Fruit fly (Drosophila melanogaster): ENCODE data around the gene pinta.
A peak's percentile ranks its signal among the peaks of the same experiment; 100 is the strongest.

Gene pinta

DNA sequence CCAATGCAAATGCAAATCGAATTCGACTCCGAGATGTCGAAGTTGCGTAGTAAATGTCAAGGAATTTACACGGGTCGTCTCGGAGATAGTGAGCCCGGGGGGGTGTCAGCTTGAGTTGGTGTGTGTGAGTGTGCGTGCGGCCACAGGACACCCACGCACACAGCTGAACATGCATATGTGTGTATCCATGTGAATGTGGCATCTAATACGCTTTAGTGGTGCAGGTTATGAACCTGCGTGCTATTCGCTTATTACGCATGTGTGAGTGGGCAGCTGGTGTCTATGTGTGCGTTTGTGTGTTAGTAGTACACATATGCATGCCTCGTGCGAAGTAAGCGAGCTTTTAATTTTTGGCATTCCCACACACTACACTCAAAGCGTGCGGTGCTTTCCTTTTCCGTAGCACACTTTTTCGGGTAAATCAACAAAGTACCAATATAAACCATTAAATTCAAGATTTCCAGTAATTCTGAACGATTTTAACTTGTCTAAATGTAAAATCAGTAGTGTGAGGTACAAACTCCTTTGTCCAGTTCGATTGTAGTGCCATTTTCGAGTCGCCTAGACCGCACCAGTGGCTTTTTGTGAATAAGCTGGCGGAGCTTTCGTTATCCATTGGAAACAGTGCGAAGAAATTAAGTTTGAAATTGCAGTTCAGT is 44.2 kb upstream of the pinta start (continued):
- TF ChIP-seq CG11504 (tag; optimal IDR thresholded peaks at IDR 0.05) (peak; percentile 91), bcd (GFP tag; optimal IDR thresholded peaks at IDR 0.05) (peak; percentile 86), usp (GFP tag; optimal IDR thresholded peaks at IDR 0.05) (no peak), BEAF-32 (GFP tag; optimal IDR thresholded peaks at IDR 0.05) (no peak), CG6689 (GFP tag; IDR thresholded peaks at IDR 0.05) (peak; percentile 87), Xbp1 (GFP tag; optimal IDR thresholded peaks at IDR 0.05) (peak; percentile 90), Oli (tag; optimal IDR thresholded peaks at IDR 0.05) (peak; percentile 89), CG18619 (GFP tag; optimal IDR thresholded peaks at IDR 0.05) (peak; percentile 85), CG17612 (GFP tag; IDR thresholded peaks at IDR 0.05) (peak; percentile 31; the same call in 1 of the 2 replicates), NC2β (GFP tag; optimal IDR thresholded peaks at IDR 0.05) (peak; percentile 68), CG15011 (GFP tag; optimal IDR thresholded peaks at IDR 0.05) (peak; percentile 81), abd-A (tag; optimal IDR thresholded peaks at IDR 0.05) (peak; percentile 86), Mrtf (GFP tag; IDR thresholded peaks at IDR 0.05) (peak; percentile 81; the same call in 2 of the 3 replicates), sim (GFP tag; IDR thresholded peaks at IDR 0.05) (no peak), yki (optimal IDR thresholded peaks at IDR 0.05) (no peak), CG34224 (GFP tag; IDR thresholded peaks at IDR 0.05; ENCODE audit: partially characterized antibody) (no peak), jumu (GFP tag; optimal IDR thresholded peaks at IDR 0.05) (peak; percentile 89), Sox102F (GFP tag; optimal IDR thresholded peaks at IDR 0.05) (peak; percentile 88), CG11696 (GFP tag; IDR thresholded peaks at IDR 0.05) (0 out of 2 replicates have a peak, but pooled peaks have one; percentile 25), CG8765 (GFP tag; IDR thresholded peaks at IDR 0.05) (no peak), CG13287 (GFP tag; IDR thresholded peaks at IDR 0.05; ENCODE audit: partially characterized antibody) (no peak), CG12299 (tag; optimal IDR thresholded peaks at IDR 0.05) (peak; percentile 81), tap (tag; optimal IDR thresholded peaks at IDR 0.05) (peak; percentile 75), CG14965 (GFP tag; optimal IDR thresholded peaks at IDR 0.05; ENCODE audit: borderline replicate concordance) (peak; percentile 25), CG16815 (GFP tag; optimal IDR thresholded peaks at IDR 0.05) (peak; percentile 50), CG14050 (GFP tag; IDR thresholded peaks at IDR 0.05) (peak; percentile 77), CG4854 (GFP tag; optimal IDR thresholded peaks at IDR 0.05) (no peak), fd3F (GFP tag; optimal IDR thresholded peaks at IDR 0.05) (peak; percentile 87), BtbVII (GFP tag; optimal IDR thresholded peaks at IDR 0.05) (peak; percentile 88), Xrp1 (GFP tag; IDR thresholded peaks at IDR 0.05) (peak; percentile 83), Antp (GFP tag; optimal IDR thresholded peaks at IDR 0.05) (peak; percentile 92), CG15514 (GFP tag; optimal IDR thresholded peaks at IDR 0.05) (peak; percentile 85), unpg (GFP tag; optimal IDR thresholded peaks at IDR 0.05) (peak; percentile 87), MBD-R2 (GFP tag; IDR thresholded peaks at IDR 0.05) (peak; percentile 48; the same call in 1 of the 2 replicates), nerfin-1 (tag; optimal IDR thresholded peaks at IDR 0.05) (peak; percentile 99), Opbp (GFP tag; IDR thresholded peaks at IDR 0.05; ENCODE audit: partially characterized antibody) (no peak), maf-S (GFP tag; optimal IDR thresholded peaks at IDR 0.05) (peak; percentile 86), Spps (tag; optimal IDR thresholded peaks at IDR 0.05) (peak; percentile 11), CG6683 (GFP tag; optimal IDR thresholded peaks at IDR 0.05) (peak; percentile 81), gsb (GFP tag; IDR thresholded peaks at IDR 0.05) (peak; percentile 73), sd (tag; optimal IDR thresholded peaks at IDR 0.05) (peak; percentile 94), Pdp1 (GFP tag; optimal IDR thresholded peaks at IDR 0.05) (peak; percentile 74 to 88), CG32532 (GFP tag; IDR thresholded peaks at IDR 0.05) (peak; percentile 86), row (GFP tag; IDR thresholded peaks at IDR 0.05) (peak; percentile 93), ind (GFP tag; optimal IDR thresholded peaks at IDR 0.05) (peak; percentile 90), CG10979 (tag; optimal IDR thresholded peaks at IDR 0.05) (peak; percentile 70), wek (GFP tag; optimal IDR thresholded peaks at IDR 0.05) (peak; percentile 52), Sox100B (GFP tag; optimal IDR thresholded peaks at IDR 0.05) (peak; percentile 84), Hsf (GFP tag; optimal IDR thresholded peaks at IDR 0.05) (peak; percentile 83)
